Worm (Caenorhabditis elegans) whole organism, young adult: Measurements from ENCODE around the gene hil-6.

ENCODE experiments used
- B0019.2 ChIP-seq: fragments of 200-800 bp; sonication (Bioruptor generic); conservative IDR thresholded peaks from 2 replicates; pipeline ENCODE4 v1.3.6; 2022; ENCODE audit warnings: missing genetic modification reagents, missing genetic modification characterization, missing compliant biosample characterization
- C17E4.6 ChIP-seq: fragments of 200-800 bp; sonication (Bioruptor generic); IDR thresholded peaks from 2 replicates; pipeline ENCODE4 v1.3.6; 2022; ENCODE audit warnings: missing genetic modification reagents, missing genetic modification characterization, missing compliant biosample characterization
- F23B12.7 ChIP-seq: sonication (generic microtip); optimal IDR thresholded peaks from 2 replicates; lab custom pipeline; 2017; ENCODE audit warnings: missing genetic modification characterization, mild to moderate bottlenecking, missing compliant biosample characterization, antibody characterized with exemption, moderate library complexity; ENCODE audit not compliant: insufficient read depth
- F49E8.2 ChIP-seq: sonication (generic microtip); optimal IDR thresholded peaks from 3 replicates; lab custom pipeline; 2017; ENCODE audit warnings: missing genetic modification characterization, mild to moderate bottlenecking, missing compliant biosample characterization, antibody characterized with exemption, moderate library complexity; ENCODE audit not compliant: insufficient read depth
- him-1 ChIP-seq: sonication (generic microtip); optimal IDR thresholded peaks from 2 replicates; lab custom pipeline; 2016; ENCODE audit warnings: missing genotype, missing genetic modification reagents, missing genetic modification characterization, missing compliant biosample characterization
- lin-35 ChIP-seq, 3 experiments: fragments of 150-350 bp in 2 of 3; sonication (generic microtip) in 1 of 3; optimal IDR thresholded peaks; 2 replicates each; lab custom pipeline; 2014 to 2018; ENCODE audit warnings: missing biosample characterization in 3 of 3, missing genetic modification characterization in 3 of 3, missing genetic modification reagents in 3 of 3
- lin-40 ChIP-seq: sonication (generic microtip); optimal IDR thresholded peaks from 2 replicates; lab custom pipeline; 2016; ENCODE audit warnings: missing genetic modification characterization, mild to moderate bottlenecking, missing compliant biosample characterization, missing genotype, missing genetic modification reagents
- nfyb-1 ChIP-seq: fragments of 200-800 bp; sonication (Bioruptor generic); IDR thresholded peaks from 2 replicates; pipeline ENCODE4 v1.3.6; 2022; ENCODE audit warnings: missing genetic modification reagents, missing genetic modification characterization, missing compliant biosample characterization
- snpc-1.3 ChIP-seq: sonication (generic microtip); optimal IDR thresholded peaks from 2 replicates; lab custom pipeline; 2017; ENCODE audit warnings: missing genetic modification characterization, mild to moderate bottlenecking, missing compliant biosample characterization, antibody characterized with exemption, moderate library complexity, missing genotype, missing genetic modification reagents; ENCODE audit not compliant: insufficient read depth
- somi-1 ChIP-seq: fragments of 200-800 bp; sonication (Bioruptor generic); optimal IDR thresholded peaks from 2 replicates; lab custom pipeline; 2018; ENCODE audit warnings: mild to moderate bottlenecking, missing genetic modification characterization, missing compliant biosample characterization
- unc-62 ChIP-seq: fragments of 150-350 bp; optimal IDR thresholded peaks from 2 replicates; lab custom pipeline; 2014; ENCODE audit warnings: missing biosample characterization, missing genetic modification reagents, missing genetic modification characterization

ce11 chrV:2067985-2068499, 36.7 kb upstream of the hil-6 start, which contains the start of gene lbp-9:
- no peak for TF ChIP-seq somi-1
- no peak for TF ChIP-seq lin-35 (GFP tag; optimal IDR thresholded peaks at IDR 0.05; lab: Kevin White, UChicago)
- TF ChIP-seq nfyb-1 (GFP tag; lab: Robert Waterston, UW): 0 out of 2 replicates have a peak, but pooled peaks have one; percentile 46
- no peak for TF ChIP-seq F49E8.2 (tag; lab: Kevin White, UChicago)
- peak; percentile 2 for TF ChIP-seq lin-40 (tag; lab: Kevin White, UChicago)
- no peak for TF ChIP-seq B0019.2 (GFP tag; lab: Robert Waterston, UW)
- no peak for TF ChIP-seq unc-62 (GFP tag; lab: Kevin White, UChicago)
- no peak for TF ChIP-seq C17E4.6 (GFP tag; lab: Robert Waterston, UW)
- TF ChIP-seq snpc-1.3 (tag; lab: Kevin White, UChicago): no peak
- no peak for TF ChIP-seq him-1 (tag; lab: Kevin White, UChicago)
- no peak for TF ChIP-seq F23B12.7
